Worm (Caenorhabditis elegans): ENCODE results near the gene cct-5.

ce11 chrIII:4513926-4514325 lies 6.0 kb upstream of the cct-5 start:
- TF ChIP-seq ztf-29 (GFP tag; IDR thresholded peaks at IDR 0.05) (no peak), ref-1 (GFP tag; conservative IDR thresholded peaks at IDR 0.05) (0 out of 2 replicates have a peak, but pooled peaks have one; percentile 41), klf-2 (GFP tag; conservative IDR thresholded peaks at IDR 0.05) (no peak), flt-1 (GFP tag; IDR thresholded peaks at IDR 0.05) (no peak), tab-1 (GFP tag; IDR thresholded peaks at IDR 0.05) (0 out of 2 replicates have a peak, but pooled peaks have one; percentile 33), med-1 (GFP tag; optimal IDR thresholded peaks at IDR 0.05; ENCODE audit: insufficient read depth) (no peak), T22C8.4 (GFP tag; IDR thresholded peaks at IDR 0.05) (no peak)

Data from whole organism, midembryonic.